Worm (Caenorhabditis elegans) whole organism, late embryonic: ENCODE data around the gene irg-3.
A peak's percentile ranks its signal among the peaks of the same experiment; 100 is the strongest.
"Not testable (repeated sequence)": the region's sequence is repeated elsewhere in the genome, so short reads cannot be mapped to it uniquely, and the experiment has no call there.

Experiments
- C38D4.7 ChIP-seq: fragments of 200-800 bp; sonication (Bioruptor generic); optimal IDR thresholded peaks from 2 replicates; lab custom pipeline; 2018; ENCODE audit warnings: mild to moderate bottlenecking, missing genetic modification characterization, moderate library complexity, missing compliant biosample characterization
- K09A11.1 ChIP-seq: sonication (generic microtip); optimal IDR thresholded peaks from 2 replicates; lab custom pipeline; 2017; ENCODE audit warnings: antibody characterized with exemption, mild to moderate bottlenecking, missing genetic modification characterization, missing compliant biosample characterization; ENCODE audit not compliant: insufficient read depth
- ama-1 ChIP-seq: fragments of 150-350 bp; optimal IDR thresholded peaks from 2 replicates; lab custom pipeline; 2014
- ceh-14 ChIP-seq: sonication (generic microtip); optimal IDR thresholded peaks from 2 replicates; lab custom pipeline; 2016; ENCODE audit warnings: missing genotype, missing genetic modification characterization, missing compliant biosample characterization
- ceh-18 ChIP-seq: sonication (generic microtip); optimal IDR thresholded peaks from 2 replicates; lab custom pipeline; 2016; ENCODE audit warnings: missing genetic modification characterization, missing compliant biosample characterization
- ceh-2 ChIP-seq: sonication (generic microtip); optimal IDR thresholded peaks from 2 replicates; lab custom pipeline; 2016; ENCODE audit warnings: missing genotype, missing genetic modification characterization, missing compliant biosample characterization
- ceh-24 ChIP-seq: sonication (generic microtip); optimal IDR thresholded peaks from 2 replicates; lab custom pipeline; 2016; ENCODE audit warnings: mild to moderate bottlenecking, missing genetic modification characterization, missing compliant biosample characterization
- ceh-31 ChIP-seq: sonication (generic microtip); optimal IDR thresholded peaks from 2 replicates; lab custom pipeline; 2016; ENCODE audit warnings: missing genetic modification characterization, missing compliant biosample characterization
- ceh-34 ChIP-seq: sonication (generic microtip); optimal IDR thresholded peaks from 2 replicates; lab custom pipeline; 2016; ENCODE audit warnings: mild to moderate bottlenecking, missing genetic modification characterization, missing compliant biosample characterization
- ceh-48 ChIP-seq: sonication (generic microtip); optimal IDR thresholded peaks from 2 replicates; lab custom pipeline; 2016; ENCODE audit warnings: missing genetic modification characterization, inconsistent platforms, missing compliant biosample characterization
- ceh-9 ChIP-seq: sonication (generic microtip); optimal IDR thresholded peaks from 2 replicates; lab custom pipeline; 2016; ENCODE audit warnings: mild to moderate bottlenecking, missing genetic modification characterization, inconsistent platforms, missing compliant biosample characterization
- dmd-4 ChIP-seq: sonication (generic microtip); optimal IDR thresholded peaks from 2 replicates; lab custom pipeline; 2016; ENCODE audit warnings: borderline replicate concordance, missing genetic modification characterization, missing compliant biosample characterization
- dve-1 ChIP-seq: sonication (generic microtip); optimal IDR thresholded peaks from 2 replicates; lab custom pipeline; 2017; ENCODE audit warnings: antibody characterized with exemption, mild to moderate bottlenecking, missing genetic modification characterization, missing compliant biosample characterization
- elt-2 ChIP-seq: sonication (generic microtip); optimal IDR thresholded peaks from 2 replicates; lab custom pipeline; 2016; ENCODE audit warnings: missing genetic modification reagents, missing genetic modification characterization, missing compliant biosample characterization
- ets-4 ChIP-seq: sonication (generic microtip); optimal IDR thresholded peaks from 2 replicates; lab custom pipeline; 2016; ENCODE audit warnings: missing genetic modification characterization, missing compliant biosample characterization
- gmeb-2 ChIP-seq: sonication (generic microtip); optimal IDR thresholded peaks from 2 replicates; lab custom pipeline; 2016; ENCODE audit warnings: missing genetic modification characterization, inconsistent platforms, missing compliant biosample characterization
- hlh-13 ChIP-seq: fragments of 200-800 bp; sonication (Bioruptor generic); optimal IDR thresholded peaks from 2 replicates; lab custom pipeline; 2018; ENCODE audit warnings: mild to moderate bottlenecking, missing genetic modification characterization, missing compliant biosample characterization
- madf-2 ChIP-seq: sonication (generic microtip); optimal IDR thresholded peaks from 2 replicates; lab custom pipeline; 2017; ENCODE audit warnings: missing genetic modification characterization, missing compliant biosample characterization
- mec-3 ChIP-seq: sonication (generic microtip); optimal IDR thresholded peaks from 2 replicates; lab custom pipeline; 2016; ENCODE audit warnings: borderline replicate concordance, missing genetic modification characterization, missing compliant biosample characterization
- nfya-1 ChIP-seq: sonication (generic microtip); optimal IDR thresholded peaks from 2 replicates; lab custom pipeline; 2017; ENCODE audit warnings: missing genetic modification characterization, mild to moderate bottlenecking, missing compliant biosample characterization, antibody characterized with exemption, moderate library complexity
- nhr-232 ChIP-seq: sonication (generic microtip); optimal IDR thresholded peaks from 2 replicates; lab custom pipeline; 2016; ENCODE audit warnings: missing genetic modification characterization, missing compliant biosample characterization
- odd-2 ChIP-seq: sonication (generic microtip); optimal IDR thresholded peaks from 2 replicates; lab custom pipeline; 2017; ENCODE audit warnings: antibody characterized with exemption, mild to moderate bottlenecking, missing genetic modification characterization, missing compliant biosample characterization
- pat-9 ChIP-seq: fragments of 200-800 bp; sonication (Bioruptor generic); optimal IDR thresholded peaks from 2 replicates; lab custom pipeline; 2018; ENCODE audit warnings: mild to moderate bottlenecking, missing genetic modification characterization, moderate library complexity, missing compliant biosample characterization
- pha-4 ChIP-seq: fragments of 150-350 bp; optimal IDR thresholded peaks from 2 replicates; lab custom pipeline; 2018; ENCODE audit warnings: missing biosample characterization, missing genetic modification reagents, missing genetic modification characterization
- pqm-1 ChIP-seq: sonication (generic microtip); optimal IDR thresholded peaks from 2 replicates; lab custom pipeline; 2016; ENCODE audit warnings: missing genetic modification characterization, missing compliant biosample characterization
- ref-2 ChIP-seq: sonication (generic microtip); optimal IDR thresholded peaks from 2 replicates; lab custom pipeline; 2016; ENCODE audit warnings: missing genetic modification characterization, missing compliant biosample characterization
- rnt-1 ChIP-seq: sonication (generic microtip); optimal IDR thresholded peaks from 2 replicates; lab custom pipeline; 2016; ENCODE audit warnings: missing genetic modification characterization, missing compliant biosample characterization
- sox-4 ChIP-seq: sonication (generic microtip); optimal IDR thresholded peaks from 2 replicates; lab custom pipeline; 2017; ENCODE audit warnings: mild to moderate bottlenecking, missing genetic modification characterization, inconsistent platforms, missing compliant biosample characterization
- syd-9 ChIP-seq: sonication (generic microtip); optimal IDR thresholded peaks from 2 replicates; lab custom pipeline; 2016; ENCODE audit warnings: mild to moderate bottlenecking, missing genetic modification characterization, moderate library complexity, missing compliant biosample characterization
- tbx-2 ChIP-seq: sonication (generic microtip); optimal IDR thresholded peaks from 2 replicates; lab custom pipeline; 2016; ENCODE audit warnings: missing genetic modification characterization, missing compliant biosample characterization
- tbx-7 ChIP-seq: sonication (generic microtip); optimal IDR thresholded peaks from 2 replicates; lab custom pipeline; 2016; ENCODE audit warnings: missing genotype, missing genetic modification characterization, missing compliant biosample characterization
- unc-3 ChIP-seq, 2 experiments: fragments of 200-800 bp in 1 of 2; sonication (Bioruptor generic) in 1 of 2; sonication (generic microtip) in 1 of 2; conservative IDR thresholded peaks in 1 of 2; optimal IDR thresholded peaks in 1 of 2; 2 replicates each; pipeline versions ENCODE4 v1.3.6 to Lab custom; 2016 to 2022; ENCODE audit warnings: missing compliant biosample characterization in 2 of 2, missing genetic modification characterization in 2 of 2, missing genetic modification reagents in 1 of 2
- unc-42 ChIP-seq: sonication (generic microtip); optimal IDR thresholded peaks from 2 replicates; lab custom pipeline; 2016; ENCODE audit warnings: missing genotype, missing genetic modification characterization, missing compliant biosample characterization
- unc-55 ChIP-seq: sonication (generic microtip); optimal IDR thresholded peaks from 2 replicates; lab custom pipeline; 2017; ENCODE audit warnings: missing biosample characterization, missing genetic modification reagents, missing genetic modification characterization
- zip-5 ChIP-seq: sonication (generic microtip); optimal IDR thresholded peaks from 2 replicates; lab custom pipeline; 2016; ENCODE audit warnings: missing genetic modification characterization, missing compliant biosample characterization

irg-3 gene

DNA sequence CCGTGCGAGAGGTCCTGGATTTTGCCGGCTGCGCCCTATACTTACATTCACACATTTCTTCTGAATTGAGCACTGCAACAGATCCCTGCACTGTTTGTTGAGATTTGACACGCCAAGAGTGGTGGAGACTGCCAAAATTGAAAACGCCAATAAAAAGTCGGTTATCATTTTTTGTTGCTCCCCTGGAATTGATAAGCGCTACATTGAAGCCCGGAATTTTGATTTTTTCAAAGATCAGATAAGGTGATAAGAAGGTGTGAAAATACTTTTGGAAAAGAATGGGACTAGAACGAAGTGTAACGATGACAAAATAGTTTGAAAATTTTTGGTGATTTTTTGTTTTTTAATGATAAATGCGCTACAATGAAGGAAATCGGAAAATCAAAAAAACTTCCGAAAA is 6.7 kb upstream of the irg-3 start, which contains the start of gene C29G2.6:
C29G2.6 (minus strand) TSS at position 182 of the 400 bp plus-strand sequence.
- no peak for TF ChIP-seq unc-55 (GFP tag; lab: Kevin White, UChicago)
- no peak for TF ChIP-seq ceh-48
- TF ChIP-seq dmd-4 (tag; lab: Kevin White, UChicago), result no peak
- no peak for TF ChIP-seq ets-4 (tag; lab: Kevin White, UChicago)
- TF ChIP-seq C38D4.7 (GFP tag; lab: Kevin White, UChicago), result no peak
- TF ChIP-seq ceh-14 (tag; lab: Kevin White, UChicago), result no peak
- TF ChIP-seq hlh-13, result no peak
- no peak for TF ChIP-seq elt-2
- no peak for TF ChIP-seq tbx-2
- no peak for TF ChIP-seq madf-2 (tag; lab: Kevin White, UChicago)
- TF ChIP-seq zip-5 (tag; lab: Kevin White, UChicago), result no peak
- TF ChIP-seq, all 69 proteins: peak for 0

ce11 chrV:2589834-2590233 is 2.6 kb upstream of the irg-3 start:
- TF ChIP-seq tbx-7 (tag; lab: Kevin White, UChicago) (no peak), pqm-1 (no peak), pat-9 (tag; lab: Kevin White, UChicago) (no peak), nhr-232 (tag; lab: Kevin White, UChicago) (no peak), syd-9 (tag; lab: Kevin White, UChicago) (no peak), pha-4 (no peak), odd-2 (tag; lab: Kevin White, UChicago) (no peak), gmeb-2 (tag; lab: Kevin White, UChicago) (no peak), ceh-9 (tag; lab: Kevin White, UChicago) (no peak), ceh-24 (tag; lab: Kevin White, UChicago) (no peak), mec-3 (tag; lab: Kevin White, UChicago) (no peak), ceh-31 (tag; lab: Kevin White, UChicago) (no peak), ceh-2 (no peak), K09A11.1 (tag; lab: Kevin White, UChicago) (no peak)

DNA sequence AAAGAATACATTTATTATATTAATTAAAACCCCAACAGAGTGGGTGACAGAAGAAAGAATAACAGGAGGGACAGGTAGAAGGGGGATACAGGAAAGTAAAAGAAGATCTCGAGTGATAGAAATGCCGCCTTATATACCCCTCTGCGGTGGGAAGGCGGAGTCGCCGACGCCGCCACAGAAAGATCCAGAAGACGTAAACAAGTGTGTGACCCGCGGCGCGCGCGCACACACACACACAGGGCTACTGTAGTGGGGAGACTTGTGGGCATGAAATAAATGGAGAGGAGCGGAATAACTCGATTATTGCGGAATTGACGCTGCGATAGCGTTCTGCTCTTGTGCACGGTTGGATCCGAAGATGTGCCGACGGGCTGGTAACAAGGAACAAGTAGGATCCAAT is 3.3 kb downstream of the irg-3 start:
- TF ChIP-seq ref-2 (tag; lab: Kevin White, UChicago), result peak; percentile 16
- TF ChIP-seq ceh-9 (tag; lab: Kevin White, UChicago), result no peak

DNA sequence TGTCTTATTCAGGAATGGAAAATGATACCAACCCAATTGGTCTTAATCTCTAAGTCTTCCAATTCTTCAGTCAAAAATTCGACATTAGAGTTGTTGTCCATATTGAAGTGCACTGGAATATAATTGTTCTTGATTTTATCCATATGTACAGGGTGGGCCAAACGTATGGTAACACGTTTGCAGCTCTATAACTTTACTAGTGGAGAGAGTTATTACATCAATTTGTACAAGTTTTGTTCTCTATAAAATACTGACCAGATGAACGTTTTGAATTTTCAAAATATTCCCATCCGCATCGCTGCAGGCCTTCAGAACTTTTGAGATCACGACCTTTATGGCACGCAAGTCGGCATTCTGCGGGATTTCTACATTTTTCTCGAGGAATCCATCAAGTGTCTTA is 6.4 kb downstream of the irg-3 start, which contains the start of gene F53E10.5:
F53E10.5 (minus strand) TSS at position 101 of the 400 bp plus-strand sequence.
- TF ChIP-seq dve-1 (tag; lab: Kevin White, UChicago); sox-4 (tag; lab: Kevin White, UChicago); ama-1 (lab: Kevin White, UChicago): not testable (repeated sequence)

DNA sequence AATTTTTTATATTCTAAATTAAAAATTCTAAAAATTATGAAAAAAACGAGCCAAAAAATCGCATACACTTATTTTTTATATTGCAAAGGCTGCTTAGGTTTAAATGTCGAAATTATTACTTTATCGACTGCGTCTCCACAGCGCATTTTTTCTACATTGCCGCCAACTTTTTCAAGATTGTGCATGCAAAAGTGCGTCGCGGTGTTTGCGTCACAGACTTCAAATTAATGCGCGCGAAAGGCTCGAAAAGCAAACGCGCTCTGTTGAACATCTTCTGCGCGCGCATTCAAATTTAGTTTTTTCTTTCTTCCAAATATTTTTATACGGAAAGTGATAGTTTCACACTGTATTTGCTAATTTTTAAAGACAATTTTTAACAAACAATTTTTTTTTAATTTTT is 8.2 kb downstream of the irg-3 start:
- TF ChIP-seq madf-2 (tag; lab: Kevin White, UChicago) (no peak), nfya-1 (tag; lab: Kevin White, UChicago) (peak; percentile 50), tbx-2 (peak; percentile 47), ceh-18 (peak; percentile 62), unc-42 (peak; percentile 59), ceh-14 (tag; lab: Kevin White, UChicago) (no peak), ceh-34 (tag; lab: Kevin White, UChicago) (no peak), ceh-31 (tag; lab: Kevin White, UChicago) (peak; percentile 48), ref-2 (tag; lab: Kevin White, UChicago) (peak; percentile 30), ets-4 (tag; lab: Kevin White, UChicago) (peak; percentile 46), rnt-1 (tag; lab: Kevin White, UChicago) (peak; percentile 2), unc-3 (GFP tag; conservative IDR thresholded peaks at IDR 0.05; lab: Robert Waterston, UW) (peak; percentile 27; the same call in 1 of the 2 replicates), unc-3 (tag; optimal IDR thresholded peaks at IDR 0.05; lab: Kevin White, UChicago) (no peak)
